Worm (Caenorhabditis elegans) whole organism, mixed stage, embryonic: ENCODE data around the gene fbxc-45.

Source experiments
- bed-3 ChIP-seq: fragments of 200-800 bp; sonication (Bioruptor generic); optimal IDR thresholded peaks from 3 replicates; lab custom pipeline; 2018; ENCODE audit warnings: mild to moderate bottlenecking, missing genetic modification characterization, moderate library complexity, missing compliant biosample characterization
- ceh-43 ChIP-seq: fragments of 200-800 bp; sonication (Bioruptor generic); optimal IDR thresholded peaks from 2 replicates; lab custom pipeline; 2018; ENCODE audit warnings: mild to moderate bottlenecking, missing genetic modification characterization, moderate library complexity, missing compliant biosample characterization
- ceh-83 ChIP-seq: fragments of 200-800 bp; sonication (Bioruptor generic); optimal IDR thresholded peaks from 2 replicates; lab custom pipeline; 2018; ENCODE audit warnings: mild to moderate bottlenecking, missing genetic modification characterization, missing compliant biosample characterization
- ces-1 ChIP-seq: fragments of 150-350 bp; optimal IDR thresholded peaks from 2 replicates; lab custom pipeline; 2014; ENCODE audit warnings: missing biosample characterization, missing genetic modification reagents, missing genetic modification characterization
- drap-1 ChIP-seq: fragments of 200-800 bp; sonication (Bioruptor generic); optimal IDR thresholded peaks from 3 replicates; lab custom pipeline; 2018; ENCODE audit warnings: mild to moderate bottlenecking, missing genetic modification characterization, missing compliant biosample characterization
- elt-1 ChIP-seq: sonication (generic microtip); optimal IDR thresholded peaks from 2 replicates; lab custom pipeline; 2017; ENCODE audit warnings: missing genetic modification characterization, mild to moderate bottlenecking, missing compliant biosample characterization, antibody characterized with exemption, moderate library complexity, borderline replicate concordance; ENCODE audit not compliant: insufficient read depth
- flh-1 ChIP-seq: fragments of 200-800 bp; sonication (Bioruptor generic); optimal IDR thresholded peaks from 2 replicates; lab custom pipeline; 2018; ENCODE audit warnings: mild to moderate bottlenecking, missing genetic modification characterization, moderate library complexity, missing compliant biosample characterization
- hlh-1 ChIP-seq: fragments of 150-350 bp; optimal IDR thresholded peaks from 2 replicates; lab custom pipeline; 2014; ENCODE audit warnings: missing biosample characterization, missing genetic modification reagents, missing genetic modification characterization
- lin-32 ChIP-seq: fragments of 200-800 bp; sonication (Bioruptor generic); optimal IDR thresholded peaks from 2 replicates; lab custom pipeline; 2018; ENCODE audit warnings: mild to moderate bottlenecking, missing genetic modification characterization, missing compliant biosample characterization
- lsy-2 ChIP-seq: fragments of 150-350 bp; optimal IDR thresholded peaks from 2 replicates; lab custom pipeline; 2014; ENCODE audit warnings: missing biosample characterization, missing genetic modification characterization
- mab-5 ChIP-seq: fragments of 150-350 bp; optimal IDR thresholded peaks from 2 replicates; lab custom pipeline; 2014; ENCODE audit warnings: missing biosample characterization, missing genetic modification characterization
- mep-1 ChIP-seq: fragments of 150-350 bp; optimal IDR thresholded peaks from 2 replicates; lab custom pipeline; 2017; ENCODE audit warnings: missing biosample characterization, missing genetic modification reagents, missing genetic modification characterization, inconsistent platforms
- nhr-12 ChIP-seq: fragments of 150-350 bp; optimal IDR thresholded peaks from 2 replicates; lab custom pipeline; 2014; ENCODE audit warnings: missing biosample characterization, missing genetic modification characterization
- nhr-2 ChIP-seq: fragments of 150-350 bp; optimal IDR thresholded peaks from 2 replicates; lab custom pipeline; 2014; ENCODE audit warnings: missing biosample characterization, missing genetic modification characterization
- nhr-237 ChIP-seq: fragments of 150-350 bp; optimal IDR thresholded peaks from 2 replicates; lab custom pipeline; 2014; ENCODE audit warnings: missing biosample characterization, missing genetic modification characterization
- nhr-28 ChIP-seq: fragments of 150-350 bp; optimal IDR thresholded peaks from 2 replicates; lab custom pipeline; 2014; ENCODE audit warnings: missing biosample characterization, missing genetic modification characterization
- pha-4 ChIP-seq: fragments of 150-350 bp; optimal IDR thresholded peaks from 2 replicates; lab custom pipeline; 2018; ENCODE audit warnings: missing biosample characterization, missing genetic modification reagents, missing genetic modification characterization
- sem-2 ChIP-seq: fragments of 200-800 bp; sonication (Bioruptor generic); optimal IDR thresholded peaks from 2 replicates; lab custom pipeline; 2018; ENCODE audit warnings: mild to moderate bottlenecking, missing genetic modification characterization, missing compliant biosample characterization
- snpc-4 ChIP-seq: fragments of 150-350 bp; optimal IDR thresholded peaks from 2 replicates; lab custom pipeline; 2014; ENCODE audit warnings: missing biosample characterization, missing genetic modification characterization
- tbx-8 ChIP-seq: fragments of 200-800 bp; sonication (Bioruptor generic); optimal IDR thresholded peaks from 2 replicates; lab custom pipeline; 2018; ENCODE audit warnings: mild to moderate bottlenecking, missing genetic modification characterization, moderate library complexity, missing compliant biosample characterization
- unc-120 ChIP-seq: sonication (generic microtip); optimal IDR thresholded peaks from 2 replicates; lab custom pipeline; 2017; ENCODE audit warnings: missing genetic modification characterization, missing compliant biosample characterization; ENCODE audit not compliant: poor library complexity, severe bottlenecking
- unc-62 ChIP-seq: fragments of 150-350 bp; optimal IDR thresholded peaks from 2 replicates; lab custom pipeline; 2014; ENCODE audit warnings: missing biosample characterization, missing genetic modification reagents, missing genetic modification characterization
- ztf-11 ChIP-seq: fragments of 150-350 bp; optimal IDR thresholded peaks from 2 replicates; lab custom pipeline; 2014; ENCODE audit warnings: missing biosample characterization, missing genetic modification characterization

The fbxc-45 gene

DNA sequence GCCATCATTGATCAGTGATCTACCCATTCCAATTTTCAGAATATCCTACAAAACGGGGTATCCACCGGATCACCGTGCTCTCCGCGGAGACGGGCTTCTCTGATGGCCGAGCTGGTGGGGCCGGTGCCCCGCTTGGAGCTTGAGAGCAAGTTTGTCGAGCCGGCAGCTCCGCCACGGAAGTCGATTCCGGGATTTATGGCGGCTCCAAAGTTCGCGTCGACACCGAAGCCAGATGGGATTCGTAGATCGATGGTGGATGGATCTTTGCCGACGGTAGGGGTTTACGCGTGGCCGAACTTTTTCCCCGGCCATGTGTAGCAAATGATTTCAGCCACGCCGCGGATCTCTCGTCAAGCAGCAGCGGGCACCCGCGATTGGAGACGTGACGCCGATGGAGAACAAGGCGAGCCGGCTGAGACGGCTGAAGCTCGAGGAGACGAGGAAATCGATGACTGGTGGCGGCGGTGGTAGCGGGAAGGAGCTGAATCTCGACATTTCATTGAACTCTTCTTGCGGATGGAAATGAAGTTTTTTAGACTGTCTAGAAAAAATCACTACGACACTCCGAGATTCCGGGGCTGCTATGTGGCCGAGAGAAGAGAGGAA is 33.4 kb downstream of the fbxc-45 start:
- TF ChIP-seq elt-1 (tag; lab: Kevin White, UChicago) = no peak
- TF ChIP-seq ces-1 (GFP tag; lab: Kevin White, UChicago) = no peak
- no peak for TF ChIP-seq pha-4 (tag; lab: Kevin White, UChicago)
- no peak for TF ChIP-seq nhr-2
- no peak for TF ChIP-seq snpc-4 (tag; lab: Kevin White, UChicago)
- TF ChIP-seq sem-2 (GFP tag; lab: Kevin White, UChicago) = no peak
- TF ChIP-seq lsy-2 (tag; lab: Kevin White, UChicago) = no peak

DNA sequence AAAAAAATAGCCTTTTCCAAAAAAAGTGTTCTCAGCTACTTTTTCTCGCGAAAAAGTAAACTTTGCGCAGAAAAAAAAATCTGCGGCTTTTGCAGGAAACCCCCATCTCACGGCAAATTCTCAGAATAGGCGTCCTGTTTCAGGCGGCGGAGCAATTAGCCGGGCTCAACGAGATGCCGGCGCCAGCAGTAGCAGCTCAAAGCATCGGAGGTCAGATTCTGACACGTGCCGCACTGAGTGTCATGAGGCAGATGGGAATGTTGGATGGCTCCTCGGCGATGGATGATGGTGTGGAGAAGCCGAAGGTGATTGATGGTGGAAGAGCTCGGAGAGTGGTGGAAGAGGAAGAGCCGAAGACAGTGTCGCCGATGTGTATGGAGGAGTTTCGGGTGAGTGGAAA is 34.8 kb downstream of the fbxc-45 start:
- TF ChIP-seq ces-1 (GFP tag; lab: Kevin White, UChicago) = no peak
- TF ChIP-seq lin-32 = no peak
- no peak for TF ChIP-seq snpc-4 (tag; lab: Kevin White, UChicago)
- no peak for TF ChIP-seq nhr-28 (tag; lab: Kevin White, UChicago)
- TF ChIP-seq mep-1 (tag; lab: Kevin White, UChicago) = no peak
- no peak for TF ChIP-seq ztf-11 (tag; lab: Kevin White, UChicago)

DNA sequence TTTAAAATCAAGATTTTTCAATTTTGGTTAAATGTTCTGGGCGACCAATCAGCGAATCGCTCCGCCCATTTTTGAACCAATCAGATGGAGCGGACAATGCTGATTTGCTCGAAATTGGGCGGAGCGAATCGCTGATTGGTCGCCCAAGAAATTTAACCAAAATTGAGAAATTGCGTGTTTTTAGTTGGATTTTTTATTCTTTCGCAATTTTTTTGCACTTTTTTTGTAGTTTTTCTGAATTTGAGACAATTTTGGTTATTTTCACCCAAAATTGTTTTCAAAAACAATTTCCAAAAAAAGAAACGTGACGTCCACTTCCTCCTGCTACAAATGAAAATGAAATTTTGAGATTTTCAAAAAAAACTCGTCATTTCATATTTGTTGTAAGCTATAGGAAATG is 35.4 kb downstream of the fbxc-45 start, which contains the start of gene dml-1:
Gene dml-1 (plus strand): TSS at position 301 of the 400 bp plus-strand sequence.
- no peak for TF ChIP-seq mab-5 (tag; lab: Kevin White, UChicago)
- no peak for TF ChIP-seq lsy-2 (tag; lab: Kevin White, UChicago)
- TF ChIP-seq ceh-43 (GFP tag; lab: Kevin White, UChicago) = no peak
- TF ChIP-seq bed-3 = no peak
- no peak for TF ChIP-seq drap-1 (GFP tag; lab: Kevin White, UChicago)
- TF ChIP-seq, all 35 proteins: peak for 0

DNA sequence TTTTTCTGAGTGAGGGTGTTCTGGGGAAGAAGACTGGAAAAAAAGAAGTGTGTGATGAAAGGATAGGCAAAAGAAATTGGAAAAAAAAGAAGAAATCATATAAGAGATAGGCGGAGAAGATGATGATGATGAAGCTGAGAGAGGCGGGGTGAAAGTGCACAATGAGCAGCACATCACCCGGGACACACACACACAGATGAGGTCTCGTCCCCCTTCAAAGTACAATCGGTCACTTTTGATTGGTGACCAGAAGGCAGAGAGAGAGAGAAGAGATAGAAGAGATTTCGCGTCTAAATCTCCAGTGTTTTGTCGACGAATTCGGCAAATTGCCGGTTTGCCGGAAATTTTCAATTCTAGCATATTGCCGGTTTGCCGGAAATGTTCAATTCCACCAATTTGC is 36.8 kb downstream of the fbxc-45 start:
- TF ChIP-seq lin-32 (no peak), nhr-12 (tag; lab: Kevin White, UChicago) (no peak), nhr-237 (no peak), ceh-83 (GFP tag; lab: Kevin White, UChicago) (no peak), ceh-43 (GFP tag; lab: Kevin White, UChicago) (no peak), unc-62 (peak; percentile 39), flh-1 (GFP tag; lab: Kevin White, UChicago) (no peak), hlh-1 (tag; lab: Kevin White, UChicago) (peak; percentile 36), tbx-8 (GFP tag; lab: Kevin White, UChicago) (no peak), unc-120 (tag; lab: Kevin White, UChicago) (peak; percentile 1), lsy-2 (tag; lab: Kevin White, UChicago) (no peak), ces-1 (GFP tag; lab: Kevin White, UChicago) (no peak)
